Worm (Caenorhabditis elegans): ENCODE measurements around the gene cal-4.

cal-4 gene

ce11 chrIV:10503750-10504232 is 17.4 kb upstream of the cal-4 start:
- TF ChIP-seq fkh-10 (GFP tag; optimal IDR thresholded peaks at IDR 0.05) (peak; percentile 90), hmg-11 (tag; optimal IDR thresholded peaks at IDR 0.05) (peak; percentile 62), ceh-28 (tag; optimal IDR thresholded peaks at IDR 0.05) (peak; percentile 81), pha-4 (tag; optimal IDR thresholded peaks at IDR 0.05) (peak; percentile 84), nfya-1 (tag; optimal IDR thresholded peaks at IDR 0.05; ENCODE audit: insufficient read depth) (peak; percentile 83), elt-2 (tag; optimal IDR thresholded peaks at IDR 0.05) (peak; percentile 41), lin-15B (tag; optimal IDR thresholded peaks at IDR 0.05) (peak; percentile 34), ZK546.5 (tag; optimal IDR thresholded peaks at IDR 0.05) (no peak), tbx-2 (tag; optimal IDR thresholded peaks at IDR 0.05) (peak; percentile 50), daf-12 (tag; optimal IDR thresholded peaks at IDR 0.05) (no peak), snpc-4 (tag; optimal IDR thresholded peaks at IDR 0.05) (peak; percentile 31), lsy-12 (tag; optimal IDR thresholded peaks at IDR 0.05) (peak; percentile 23), lin-39 (tag; optimal IDR thresholded peaks at IDR 0.05) (peak; percentile 77), unc-39 (tag; optimal IDR thresholded peaks at IDR 0.05) (no peak), egl-27 (tag; optimal IDR thresholded peaks at IDR 0.05) (no peak), nhr-11 (tag; optimal IDR thresholded peaks at IDR 0.05) (no peak), nhr-67 (tag; optimal IDR thresholded peaks at IDR 0.05) (no peak), skn-1 (tag; optimal IDR thresholded peaks at IDR 0.05) (peak; percentile 25), nhr-43 (tag; optimal IDR thresholded peaks at IDR 0.05; ENCODE audit: poor library complexity, severe bottlenecking) (no peak)

DNA sequence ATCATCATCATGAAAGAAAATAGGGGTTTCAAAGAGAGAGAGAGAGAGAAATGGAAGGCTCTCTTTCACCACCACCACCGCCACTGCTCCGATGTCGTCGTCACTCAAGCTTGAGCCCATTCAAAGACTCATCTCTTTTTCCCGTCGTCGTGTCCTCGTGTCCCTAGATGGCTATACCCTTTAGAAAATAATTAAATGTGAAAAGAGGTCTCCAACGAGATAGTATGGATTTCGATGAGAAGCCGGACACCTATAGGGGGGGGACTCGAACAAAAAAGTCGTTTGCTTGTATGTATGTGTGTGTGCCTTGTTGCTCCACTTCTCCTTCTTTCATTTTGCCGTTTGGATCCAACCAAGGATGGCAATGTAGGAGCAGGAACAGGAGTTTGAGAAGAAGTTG is 16.2 kb upstream of the cal-4 start:
- TF ChIP-seq mml-1 (tag; optimal IDR thresholded peaks at IDR 0.05) (no peak), egl-5 (tag; optimal IDR thresholded peaks at IDR 0.05) (peak; percentile 14)

DNA sequence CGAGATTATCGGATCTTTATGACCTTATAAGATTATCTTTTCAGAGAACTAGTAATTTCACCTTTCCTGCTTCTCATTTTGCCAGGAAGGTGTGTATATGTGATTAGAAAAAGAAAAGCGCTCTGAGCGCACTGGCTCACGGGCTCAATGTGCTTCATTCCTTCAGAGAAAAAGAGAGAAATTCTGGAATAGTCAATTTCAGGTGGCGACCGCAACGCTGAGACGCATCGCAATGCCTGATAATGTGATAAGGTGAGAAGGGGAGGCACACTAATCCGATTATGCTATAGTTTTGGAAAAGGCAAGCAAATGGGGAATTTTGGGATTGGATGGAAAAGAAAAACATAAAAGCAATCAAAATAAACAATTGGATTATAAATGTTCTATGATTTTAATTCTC is 15.2 kb upstream of the cal-4 start:
- TF ChIP-seq ceh-16 (tag; optimal IDR thresholded peaks at IDR 0.05), result no peak
- peak; percentile 63 for TF ChIP-seq pqm-1 (tag; optimal IDR thresholded peaks at IDR 0.05)
- no peak for TF ChIP-seq sea-2 (GFP tag; optimal IDR thresholded peaks at IDR 0.05)
- peak; percentile 29 for TF ChIP-seq nfya-1 (tag; optimal IDR thresholded peaks at IDR 0.05; ENCODE audit: insufficient read depth)
- no peak for TF ChIP-seq unc-62 (GFP tag; optimal IDR thresholded peaks at IDR 0.05)
- TF ChIP-seq mml-1 (tag; optimal IDR thresholded peaks at IDR 0.05), result no peak
- peak; percentile 53 for TF ChIP-seq elt-2 (tag; optimal IDR thresholded peaks at IDR 0.05)

DNA sequence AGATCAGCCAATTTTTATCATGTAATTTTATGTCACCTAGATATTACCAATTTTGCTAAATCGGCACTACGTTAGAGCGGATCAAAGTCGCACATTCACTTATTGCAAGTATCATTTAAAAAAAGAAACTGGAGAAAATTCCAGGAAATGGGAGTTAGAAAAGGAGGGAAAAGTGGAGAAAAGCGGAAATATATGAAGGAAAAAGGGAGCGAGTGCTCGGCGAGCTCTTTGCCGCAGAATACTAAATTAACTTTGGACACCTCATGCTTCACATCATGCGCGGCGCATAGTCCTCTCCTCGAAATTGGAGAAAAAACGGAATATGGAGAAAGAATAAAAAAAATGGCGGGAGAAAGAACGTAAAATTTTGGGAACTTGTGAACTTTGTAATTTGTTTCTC is 13.6 kb upstream of the cal-4 start:
- TF ChIP-seq unc-62 (GFP tag; optimal IDR thresholded peaks at IDR 0.05), result no peak
- peak; percentile 5 for TF ChIP-seq hmg-11 (tag; optimal IDR thresholded peaks at IDR 0.05)
- TF ChIP-seq ceh-16 (tag; optimal IDR thresholded peaks at IDR 0.05), result no peak
- TF ChIP-seq ama-1 (optimal IDR thresholded peaks at IDR 0.05), result no peak
- peak; percentile 86 for TF ChIP-seq fkh-10 (GFP tag; optimal IDR thresholded peaks at IDR 0.05)
- no peak for TF ChIP-seq nhr-237 (tag; optimal IDR thresholded peaks at IDR 0.05)
- TF ChIP-seq nhr-23 (tag; optimal IDR thresholded peaks at IDR 0.05), result no peak
- peak; percentile 55 for TF ChIP-seq nfya-1 (tag; optimal IDR thresholded peaks at IDR 0.05; ENCODE audit: insufficient read depth)

DNA sequence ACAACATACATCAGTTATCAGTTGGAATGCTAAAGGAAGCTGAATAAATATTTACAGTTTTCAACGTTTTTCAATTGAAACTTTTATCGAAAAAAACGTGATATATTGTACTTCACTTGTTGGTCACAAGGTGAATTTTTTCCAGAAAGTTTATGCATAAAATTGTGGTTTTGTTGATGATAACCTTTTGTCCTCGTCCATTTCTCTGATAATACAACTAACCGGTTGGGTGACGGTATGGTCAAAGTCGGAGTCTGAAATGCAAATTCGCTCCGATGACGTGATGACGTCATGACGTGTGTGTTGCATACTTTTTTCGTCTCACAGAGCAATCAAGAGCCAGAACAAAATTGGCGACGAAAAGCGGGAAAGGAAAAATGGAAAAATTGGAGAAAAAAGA is 9.8 kb upstream of the cal-4 start:
- no peak for TF ChIP-seq skn-1 (tag; optimal IDR thresholded peaks at IDR 0.05)
- TF ChIP-seq nfya-1 (tag; optimal IDR thresholded peaks at IDR 0.05; ENCODE audit: insufficient read depth), result peak; percentile 8
- peak; percentile 90 for TF ChIP-seq pqm-1 (tag; optimal IDR thresholded peaks at IDR 0.05)
- TF ChIP-seq nhr-11 (tag; optimal IDR thresholded peaks at IDR 0.05), result no peak
- TF ChIP-seq elt-2 (tag; optimal IDR thresholded peaks at IDR 0.05), result peak; percentile 94
- no peak for TF ChIP-seq ZK546.5 (tag; optimal IDR thresholded peaks at IDR 0.05)
- TF ChIP-seq jun-1 (tag; optimal IDR thresholded peaks at IDR 0.05), result peak; percentile 77
- TF ChIP-seq pha-4 (tag; optimal IDR thresholded peaks at IDR 0.05), result peak; percentile 84

ce11 chrIV:10512752-10513151 is 8.5 kb upstream of the cal-4 start:
- TF ChIP-seq nhr-28 (tag; optimal IDR thresholded peaks at IDR 0.05) (no peak), snpc-4 (tag; optimal IDR thresholded peaks at IDR 0.05) (no peak), egl-5 (tag; optimal IDR thresholded peaks at IDR 0.05) (peak; percentile 64), sea-2 (GFP tag; optimal IDR thresholded peaks at IDR 0.05) (no peak), nfya-1 (tag; optimal IDR thresholded peaks at IDR 0.05; ENCODE audit: insufficient read depth) (peak; percentile 26), daf-12 (tag; optimal IDR thresholded peaks at IDR 0.05) (no peak), lin-39 (tag; optimal IDR thresholded peaks at IDR 0.05) (peak; percentile 45), hmg-11 (tag; optimal IDR thresholded peaks at IDR 0.05) (no peak), ztf-11 (tag; optimal IDR thresholded peaks at IDR 0.05) (no peak), pqm-1 (tag; optimal IDR thresholded peaks at IDR 0.05) (no peak), zag-1 (tag; optimal IDR thresholded peaks at IDR 0.05) (no peak), ceh-82 (tag; optimal IDR thresholded peaks at IDR 0.05) (no peak), mdl-1 (tag; optimal IDR thresholded peaks at IDR 0.05) (no peak), elt-3 (tag; optimal IDR thresholded peaks at IDR 0.05) (no peak), elt-1 (tag; optimal IDR thresholded peaks at IDR 0.05) (no peak), nhr-25 (tag; optimal IDR thresholded peaks at IDR 0.05) (no peak), aly-2 (tag; optimal IDR thresholded peaks at IDR 0.05) (no peak), lin-15B (tag; optimal IDR thresholded peaks at IDR 0.05) (no peak)

All from whole organism, L3 larva.